Fruit fly (Drosophila melanogaster): ENCODE results near the gene tin.

dm6 chr3R:21386132-21386531 lies 7.4 kb downstream of the tin start:
- TF ChIP-seq CG8478 (optimal IDR thresholded peaks at IDR 0.05) (no peak), usp (GFP tag; optimal IDR thresholded peaks at IDR 0.05) (no peak), pan (optimal IDR thresholded peaks at IDR 0.05) (no peak), psq (optimal IDR thresholded peaks at IDR 0.05) (no peak), EcR (GFP tag; optimal IDR thresholded peaks at IDR 0.05) (no peak)
